Fruit fly (Drosophila melanogaster) whole organism, embryonic: ENCODE measurements around the gene CecA1.

Experiments used
- Blimp-1 ChIP-seq: fragments of 200-800 bp; sonication (Bioruptor generic); optimal IDR thresholded peaks from 3 replicates; lab custom pipeline; 2018; ENCODE audit warnings: missing biosample characterization, missing genetic modification characterization, mild to moderate bottlenecking, moderate library complexity, missing genetic modification reagents
- CG12155 ChIP-seq: fragments of 200-800 bp; sonication (Bioruptor generic); optimal IDR thresholded peaks from 3 replicates; lab custom pipeline; 2016; ENCODE audit warnings: missing biosample characterization, missing genetic modification characterization
- CG13123 ChIP-seq: fragments of 200-800 bp; sonication (Bioruptor generic); optimal IDR thresholded peaks from 2 replicates; lab custom pipeline; 2016; ENCODE audit warnings: missing biosample characterization, missing genetic modification characterization
- CG13287 ChIP-seq: fragments of 200-800 bp; sonication (Bioruptor generic); IDR thresholded peaks from 2 replicates; pipeline ENCODE4 v1.3.6; 2022; ENCODE audit warnings: missing biosample characterization, missing genetic modification characterization; ENCODE audit not compliant: partially characterized antibody
- CG13894 ChIP-seq: fragments of 200-800 bp; sonication (Bioruptor generic); optimal IDR thresholded peaks from 3 replicates; lab custom pipeline; 2018; ENCODE audit warnings: missing biosample characterization, mild to moderate bottlenecking, missing genetic modification characterization, moderate library complexity
- CG14441 ChIP-seq: fragments of 200-800 bp; sonication (Bioruptor generic); IDR thresholded peaks from 2 replicates; pipeline ENCODE4 v1.3.6; 2022; ENCODE audit warnings: missing biosample characterization, missing genetic modification characterization
- CG14860 ChIP-seq: fragments of 200-800 bp; sonication (Bioruptor generic); IDR thresholded peaks from 3 replicates; pipeline ENCODE4 v1.3.6; 2022; ENCODE audit warnings: missing biosample characterization, missing genetic modification characterization; ENCODE audit not compliant: partially characterized antibody
- CG17328 ChIP-seq: fragments of 200-800 bp; sonication (Bioruptor generic); IDR thresholded peaks from 2 replicates; pipeline ENCODE4 v1.3.6; 2022; ENCODE audit warnings: missing biosample characterization, missing genetic modification characterization
- CG31224 ChIP-seq: fragments of 200-800 bp; sonication (Bioruptor generic); IDR thresholded peaks from 2 replicates; pipeline ENCODE4 v1.3.6; 2022; ENCODE audit warnings: missing biosample characterization, missing genetic modification characterization
- CG31388 ChIP-seq: fragments of 200-800 bp; sonication (Bioruptor generic); optimal IDR thresholded peaks from 2 replicates; lab custom pipeline; 2016; ENCODE audit warnings: missing biosample characterization, missing genetic modification characterization
- CG43689 ChIP-seq: fragments of 200-800 bp; sonication (Bioruptor generic); IDR thresholded peaks from 2 replicates; pipeline ENCODE4 v1.3.6; 2022; ENCODE audit warnings: missing biosample characterization, missing genetic modification characterization
- CG6254 ChIP-seq: fragments of 200-800 bp; sonication (Bioruptor generic); optimal IDR thresholded peaks from 3 replicates; lab custom pipeline; 2017; ENCODE audit warnings: mild to moderate bottlenecking, missing biosample characterization, missing genetic modification reagents, missing genetic modification characterization
- CG9817 ChIP-seq: fragments of 200-800 bp; sonication (Bioruptor generic); optimal IDR thresholded peaks from 2 replicates; lab custom pipeline; 2018; ENCODE audit warnings: missing biosample characterization, mild to moderate bottlenecking, missing genetic modification characterization, moderate library complexity
- Deaf1 ChIP-seq: fragments of 200-800 bp; optimal IDR thresholded peaks from 3 replicates; lab custom pipeline; 2019; ENCODE audit warnings: missing biosample characterization, mild to moderate bottlenecking, missing genetic modification characterization, moderate library complexity
- Dip3 ChIP-seq: fragments of 200-800 bp; sonication (Bioruptor generic); optimal IDR thresholded peaks from 3 replicates; lab custom pipeline; 2016; ENCODE audit warnings: missing biosample characterization, missing genetic modification characterization
- Dref ChIP-seq: fragments of 200-800 bp; sonication (Bioruptor generic); IDR thresholded peaks from 2 replicates; pipeline ENCODE4 v1.3.6; 2022; ENCODE audit warnings: missing biosample characterization, missing genetic modification characterization
- HLHmδ ChIP-seq: fragments of 200-800 bp; sonication (Bioruptor generic); optimal IDR thresholded peaks from 2 replicates; lab custom pipeline; 2018; ENCODE audit warnings: missing biosample characterization, mild to moderate bottlenecking, missing genetic modification characterization, moderate library complexity
- HmgZ ChIP-seq: fragments of 200-800 bp; sonication (Bioruptor generic); optimal IDR thresholded peaks from 2 replicates; lab custom pipeline; 2018; ENCODE audit warnings: missing biosample characterization, mild to moderate bottlenecking, missing genetic modification characterization
- Pdp1 ChIP-seq, 2 experiments: fragments of 200-800 bp; sonication (Bioruptor generic); optimal IDR thresholded peaks; 3 replicates each; lab custom pipeline; 2016; ENCODE audit warnings: missing biosample characterization in 2 of 2, missing genetic modification characterization in 2 of 2, mild to moderate bottlenecking in 1 of 2, moderate library complexity in 1 of 2
- Ssrp ChIP-seq: fragments of 200-800 bp; sonication (Bioruptor generic); optimal IDR thresholded peaks from 2 replicates; lab custom pipeline; 2018; ENCODE audit warnings: missing biosample characterization, mild to moderate bottlenecking, missing genetic modification characterization, moderate library complexity
- Trl ChIP-seq, 3 experiments: fragments of >200 bp in 2 of 3; fragments of 200-800 bp in 1 of 3; sonication (Bioruptor generic) in 1 of 3; optimal IDR thresholded peaks; 2 replicates in 1 of 3; 3 replicates in 2 of 3; lab custom pipeline; 2016 to 2017; ENCODE audit warnings: missing biosample characterization in 1 of 3, missing genetic modification characterization in 1 of 3
- abd-A ChIP-seq: fragments of 200-800 bp; sonication (Bioruptor generic); optimal IDR thresholded peaks from 3 replicates; lab custom pipeline; 2019; ENCODE audit warnings: missing biosample characterization, mild to moderate bottlenecking, missing genetic modification characterization, moderate library complexity
- bsh ChIP-seq, 2 experiments: fragments of 200-800 bp; sonication (Bioruptor generic); optimal IDR thresholded peaks; 2 replicates each; lab custom pipeline; 2017 to 2018; ENCODE audit warnings: mild to moderate bottlenecking in 2 of 2, missing biosample characterization in 2 of 2, missing genetic modification characterization in 2 of 2, moderate library complexity in 1 of 2
- cato ChIP-seq: fragments of 200-800 bp; sonication (Bioruptor generic); optimal IDR thresholded peaks from 2 replicates; lab custom pipeline; 2016; ENCODE audit warnings: missing biosample characterization, missing genetic modification characterization, borderline replicate concordance
- crc ChIP-seq: fragments of 200-800 bp; sonication (Bioruptor generic); optimal IDR thresholded peaks from 2 replicates; lab custom pipeline; 2016; ENCODE audit warnings: missing biosample characterization, missing genetic modification characterization
- fd3F ChIP-seq: fragments of 200-800 bp; sonication (Bioruptor generic); optimal IDR thresholded peaks from 2 replicates; lab custom pipeline; 2018; ENCODE audit warnings: missing biosample characterization, mild to moderate bottlenecking, missing genetic modification characterization, moderate library complexity
- jigr1 ChIP-seq: fragments of 200-800 bp; sonication (Bioruptor generic); IDR thresholded peaks from 3 replicates; pipeline ENCODE4 v1.3.6; 2022; ENCODE audit warnings: missing biosample characterization, missing genetic modification characterization
- jing ChIP-seq: fragments of 200-800 bp; sonication (Bioruptor generic); optimal IDR thresholded peaks from 2 replicates; lab custom pipeline; 2018; ENCODE audit warnings: missing biosample characterization, mild to moderate bottlenecking, missing genetic modification characterization
- kni ChIP-seq: fragments of 200-800 bp; sonication (Bioruptor generic); optimal IDR thresholded peaks from 3 replicates; lab custom pipeline; 2017; ENCODE audit warnings: mild to moderate bottlenecking, missing biosample characterization, missing genetic modification reagents, missing genetic modification characterization
- nau ChIP-seq: fragments of 200-800 bp; sonication (Bioruptor generic); optimal IDR thresholded peaks from 3 replicates; lab custom pipeline; 2017; ENCODE audit warnings: missing biosample characterization, mild to moderate bottlenecking, missing genetic modification characterization, missing genetic modification reagents
- nerfin-2 ChIP-seq: fragments of 200-800 bp; sonication (Bioruptor generic); IDR thresholded peaks from 2 replicates; pipeline ENCODE4 v1.3.6; 2022; ENCODE audit warnings: missing biosample characterization, missing genetic modification characterization; ENCODE audit not compliant: partially characterized antibody
- pfk ChIP-seq: fragments of 200-800 bp; sonication (Bioruptor generic); optimal IDR thresholded peaks from 2 replicates; lab custom pipeline; 2018; ENCODE audit warnings: missing biosample characterization, mild to moderate bottlenecking, missing genetic modification characterization, moderate library complexity
- pzg ChIP-seq: fragments of 200-800 bp; sonication (Bioruptor generic); optimal IDR thresholded peaks from 3 replicates; lab custom pipeline; 2018; ENCODE audit warnings: missing biosample characterization, mild to moderate bottlenecking, missing genetic modification characterization, moderate library complexity
- ranshi ChIP-seq: fragments of 200-800 bp; sonication (Bioruptor generic); IDR thresholded peaks from 2 replicates; pipeline ENCODE4 v1.3.6; 2022; ENCODE audit warnings: missing biosample characterization, missing genetic modification characterization
- rib ChIP-seq: fragments of 200-800 bp; sonication (Bioruptor generic); IDR thresholded peaks from 2 replicates; pipeline ENCODE4 v1.3.6; 2022; ENCODE audit warnings: missing biosample characterization, missing genetic modification characterization
- run ChIP-seq: fragments of 200-800 bp; sonication (Bioruptor generic); optimal IDR thresholded peaks from 3 replicates; lab custom pipeline; 2018; ENCODE audit warnings: missing biosample characterization, mild to moderate bottlenecking, missing genetic modification characterization
- sc ChIP-seq, 3 experiments: fragments of >200 bp in 2 of 3; fragments of 200-800 bp in 1 of 3; sonication (Bioruptor generic) in 1 of 3; optimal IDR thresholded peaks; 2 replicates in 2 of 3; 3 replicates in 1 of 3; lab custom pipeline; 2017; ENCODE audit warnings: mild to moderate bottlenecking in 1 of 3, missing biosample characterization in 1 of 3, missing genetic modification characterization in 1 of 3, missing genetic modification reagents in 1 of 3
- scrt ChIP-seq: fragments of 200-800 bp; sonication (Bioruptor generic); optimal IDR thresholded peaks from 2 replicates; lab custom pipeline; 2018; ENCODE audit warnings: missing biosample characterization, mild to moderate bottlenecking, missing genetic modification characterization, moderate library complexity
- slp2 ChIP-seq: fragments of 200-800 bp; sonication (Bioruptor generic); optimal IDR thresholded peaks from 2 replicates; lab custom pipeline; 2016; ENCODE audit warnings: missing biosample characterization, missing genetic modification characterization
- ssp ChIP-seq: fragments of 200-800 bp; sonication (Bioruptor generic); IDR thresholded peaks from 2 replicates; pipeline ENCODE4 v1.3.6; 2022; ENCODE audit warnings: missing biosample characterization, missing genetic modification characterization
- tna ChIP-seq: fragments of 200-800 bp; sonication (Bioruptor generic); IDR thresholded peaks from 2 replicates; pipeline ENCODE4 v1.3.6; 2022; ENCODE audit warnings: missing biosample characterization, missing genetic modification characterization; ENCODE audit not compliant: partially characterized antibody
- trem ChIP-seq: fragments of 200-800 bp; optimal IDR thresholded peaks from 3 replicates; lab custom pipeline; 2019; ENCODE audit warnings: missing biosample characterization, mild to moderate bottlenecking, missing genetic modification characterization, moderate library complexity
- tup ChIP-seq: fragments of 200-800 bp; sonication (Bioruptor generic); optimal IDR thresholded peaks from 2 replicates; lab custom pipeline; 2016; ENCODE audit warnings: missing biosample characterization, mild to moderate bottlenecking, missing genetic modification characterization, moderate library complexity
- vvl ChIP-seq: fragments of 200-800 bp; sonication (Bioruptor generic); IDR thresholded peaks from 2 replicates; pipeline ENCODE4 v1.3.6; 2022; ENCODE audit warnings: missing biosample characterization, missing genetic modification characterization
- z ChIP-seq: fragments of 200-800 bp; sonication (Bioruptor generic); IDR thresholded peaks from 3 replicates; pipeline ENCODE4 v1.3.6; 2022; ENCODE audit warnings: missing biosample characterization, missing genetic modification characterization

Gene CecA1

dm6 chr3R:30237634-30238033 is 27.0 kb downstream of the CecA1 start, which contains the start of gene CG43448:
CG43448 (minus strand) TSS chr3R:30237734.
- TF ChIP-seq cato (GFP tag; lab: Kevin White, UChicago): no peak
- no peak for TF ChIP-seq trem (tag; lab: Kevin White, UChicago)
- TF ChIP-seq abd-A (tag; lab: Kevin White, UChicago): no peak
- TF ChIP-seq CG13123 (GFP tag; lab: Kevin White, UChicago): no peak
- no peak for TF ChIP-seq CG12155 (GFP tag; lab: Kevin White, UChicago)
- TF ChIP-seq run (tag; lab: Kevin White, UChicago): no peak
- TF ChIP-seq crc (GFP tag; lab: Kevin White, UChicago): no peak
- TF ChIP-seq HmgZ (tag; lab: Kevin White, UChicago): no peak
- no peak for TF ChIP-seq slp2 (GFP tag; lab: Kevin White, UChicago)
- no peak for TF ChIP-seq Dip3 (GFP tag; lab: Kevin White, UChicago)
- TF ChIP-seq Trl (optimal IDR thresholded peaks at IDR 0.05; lab: Kevin White, UChicago): no peak
- TF ChIP-seq Trl (GFP tag; optimal IDR thresholded peaks at IDR 0.05; lab: Kevin White, UChicago): no peak
- no peak for TF ChIP-seq CG31224
- no peak for TF ChIP-seq CG17328 (GFP tag; lab: Robert Waterston, UW)
- TF ChIP-seq jigr1: no peak
- no peak for TF ChIP-seq CG31388 (GFP tag; lab: Kevin White, UChicago)

- TF ChIP-seq scrt (GFP tag; lab: Kevin White, UChicago): no peak
- no peak for TF ChIP-seq CG43689 (GFP tag; lab: Robert Waterston, UW)
- no peak for TF ChIP-seq CG14441 (GFP tag; lab: Robert Waterston, UW)
- TF ChIP-seq kni (GFP tag; lab: Kevin White, UChicago): peak; percentile 8
- no peak for TF ChIP-seq Deaf1 (tag; lab: Kevin White, UChicago)
- no peak for TF ChIP-seq Pdp1 (GFP tag; optimal IDR thresholded peaks at IDR 0.05; lab: Kevin White, UChicago)
- peak; percentile 44; the same call in 1 of the 3 replicates for TF ChIP-seq z (GFP tag; lab: Robert Waterston, UW)
- no peak for TF ChIP-seq Dref (GFP tag; lab: Robert Waterston, UW)
- TF ChIP-seq rib (GFP tag; lab: Robert Waterston, UW): no peak
- peak; percentile 74 for TF ChIP-seq Blimp-1
- TF ChIP-seq abd-A (tag; lab: Kevin White, UChicago): peak; percentile 14
- TF ChIP-seq vvl (GFP tag; lab: Robert Waterston, UW): peak; percentile 72
- TF ChIP-seq pfk (GFP tag; lab: Kevin White, UChicago): no peak
- no peak for TF ChIP-seq Ssrp (tag; lab: Kevin White, UChicago)
- TF ChIP-seq jing (GFP tag; lab: Kevin White, UChicago): no peak
- TF ChIP-seq nerfin-2 (GFP tag; lab: Robert Waterston, UW): 0 out of 2 replicates have a peak, but pooled peaks have one; percentile 31
- no peak for TF ChIP-seq fd3F (GFP tag; lab: Kevin White, UChicago)
- no peak for TF ChIP-seq ranshi (GFP tag; lab: Robert Waterston, UW)
These were observed 29.6 kb downstream of the CecA1 start for dm6 chr3R:30240245-30240644.

- TF ChIP-seq sc (optimal IDR thresholded peaks at IDR 0.05; lab: Kevin White, UChicago) (no peak), sc (GFP tag; optimal IDR thresholded peaks at IDR 0.05; lab: Kevin White, UChicago) (no peak), HLHmδ (GFP tag; lab: Kevin White, UChicago) (peak; percentile 79), nau (GFP tag; lab: Kevin White, UChicago) (peak; percentile 19), Pdp1 (GFP tag; optimal IDR thresholded peaks at IDR 0.05; lab: Kevin White, UChicago) (peak in 1 of 2 experiments; percentile 97), CG13287 (peak; percentile 34; the same call in 1 of the 2 replicates), run (tag; lab: Kevin White, UChicago) (peak; percentile 20), CG9817 (tag; lab: Kevin White, UChicago) (no peak), tup (GFP tag; lab: Kevin White, UChicago) (no peak), CG6254 (peak; percentile 65), ssp (GFP tag; lab: Robert Waterston, UW) (no peak), bsh (GFP tag; optimal IDR thresholded peaks at IDR 0.05; lab: Kevin White, UChicago) (peak; percentile 24 to 73), CG13894 (tag; lab: Kevin White, UChicago) (peak; percentile 61), CG14860 (GFP tag; lab: Robert Waterston, UW) (no peak), pzg (GFP tag; lab: Kevin White, UChicago) (no peak), tna (peak; percentile 18; the same call in 1 of the 2 replicates)
These were observed 32.7 kb downstream of the CecA1 start, which contains the start of gene CG9737 for dm6 chr3R:30243262-30243815. CG9737 (minus strand) TSS chr3R:30243312.
